Fruit fly (Drosophila melanogaster) whole organism, embryonic: ENCODE data around the gene psh.

ENCODE experiments used
- CG10321 ChIP-seq: fragments of 200-800 bp; sonication (Bioruptor generic); IDR thresholded peaks from 2 replicates; pipeline ENCODE4 v1.3.6; 2022; ENCODE audit warnings: missing biosample characterization, missing genetic modification characterization
- CG11723 ChIP-seq: fragments of 200-800 bp; sonication (Bioruptor generic); optimal IDR thresholded peaks from 2 replicates; lab custom pipeline; 2017; ENCODE audit warnings: missing biosample characterization, mild to moderate bottlenecking, missing genetic modification characterization
- CG12071 ChIP-seq: fragments of 200-800 bp; sonication (Bioruptor generic); optimal IDR thresholded peaks from 3 replicates; lab custom pipeline; 2018; ENCODE audit warnings: missing biosample characterization, mild to moderate bottlenecking, missing genetic modification characterization
- CG12104 ChIP-seq: fragments of 200-800 bp; sonication (Bioruptor generic); optimal IDR thresholded peaks from 3 replicates; lab custom pipeline; 2016; ENCODE audit warnings: missing biosample characterization, missing genetic modification characterization
- CG1233 ChIP-seq: fragments of 200-800 bp; sonication (Bioruptor generic); optimal IDR thresholded peaks from 4 replicates; lab custom pipeline; 2018; ENCODE audit warnings: missing biosample characterization, mild to moderate bottlenecking, missing genetic modification characterization
- CG13287 ChIP-seq: fragments of 200-800 bp; sonication (Bioruptor generic); IDR thresholded peaks from 2 replicates; pipeline ENCODE4 v1.3.6; 2022; ENCODE audit warnings: missing biosample characterization, missing genetic modification characterization; ENCODE audit not compliant: partially characterized antibody
- CG13894 ChIP-seq: fragments of 200-800 bp; sonication (Bioruptor generic); optimal IDR thresholded peaks from 3 replicates; lab custom pipeline; 2018; ENCODE audit warnings: missing biosample characterization, mild to moderate bottlenecking, missing genetic modification characterization, moderate library complexity
- CG14710 ChIP-seq: fragments of 200-800 bp; sonication (Bioruptor generic); optimal IDR thresholded peaks from 3 replicates; lab custom pipeline; 2019; ENCODE audit warnings: missing biosample characterization, mild to moderate bottlenecking, missing genetic modification characterization, moderate library complexity
- CG14860 ChIP-seq: fragments of 200-800 bp; sonication (Bioruptor generic); IDR thresholded peaks from 3 replicates; pipeline ENCODE4 v1.3.6; 2022; ENCODE audit warnings: missing biosample characterization, missing genetic modification characterization; ENCODE audit not compliant: partially characterized antibody
- CG15011 ChIP-seq: fragments of 200-800 bp; sonication (Bioruptor generic); optimal IDR thresholded peaks from 3 replicates; lab custom pipeline; 2018; ENCODE audit warnings: missing biosample characterization, mild to moderate bottlenecking, missing genetic modification characterization
- CG15073 ChIP-seq: fragments of 200-800 bp; sonication (Bioruptor generic); optimal IDR thresholded peaks from 2 replicates; lab custom pipeline; 2016; ENCODE audit warnings: missing biosample characterization, missing genetic modification characterization
- CG1603 ChIP-seq: fragments of 200-800 bp; sonication (Bioruptor generic); optimal IDR thresholded peaks from 2 replicates; lab custom pipeline; 2019; ENCODE audit warnings: missing biosample characterization, mild to moderate bottlenecking, missing genetic modification characterization, moderate library complexity
- CG17912 ChIP-seq: fragments of 200-800 bp; sonication (Bioruptor generic); optimal IDR thresholded peaks from 2 replicates; lab custom pipeline; 2018; ENCODE audit warnings: missing biosample characterization, mild to moderate bottlenecking, missing genetic modification characterization
- CG18262 ChIP-seq: fragments of 200-800 bp; optimal IDR thresholded peaks from 3 replicates; lab custom pipeline; 2019; ENCODE audit warnings: missing biosample characterization, mild to moderate bottlenecking, missing genetic modification characterization, moderate library complexity
- CG1832 ChIP-seq: fragments of 200-800 bp; sonication (Bioruptor generic); optimal IDR thresholded peaks from 2 replicates; lab custom pipeline; 2017; ENCODE audit warnings: missing biosample characterization, mild to moderate bottlenecking, missing genetic modification characterization, inconsistent platforms
- CG2678 ChIP-seq: fragments of 200-800 bp; sonication (Bioruptor generic); optimal IDR thresholded peaks from 3 replicates; lab custom pipeline; 2019; ENCODE audit warnings: missing biosample characterization, mild to moderate bottlenecking, missing genetic modification characterization, moderate library complexity
- CG2889 ChIP-seq: fragments of 200-800 bp; sonication (Bioruptor generic); IDR thresholded peaks from 3 replicates; pipeline ENCODE4 v1.3.6; 2022; ENCODE audit warnings: missing biosample characterization, missing genetic modification characterization
- CG4282 ChIP-seq: fragments of 200-800 bp; sonication (Bioruptor generic); optimal IDR thresholded peaks from 2 replicates; lab custom pipeline; 2016; ENCODE audit warnings: missing biosample characterization, missing genetic modification characterization
- CG4820 ChIP-seq: fragments of 200-800 bp; sonication (Bioruptor generic); optimal IDR thresholded peaks from 3 replicates; lab custom pipeline; 2016; ENCODE audit warnings: missing biosample characterization, missing genetic modification characterization
- CG4854 ChIP-seq: fragments of 200-800 bp; sonication (Bioruptor generic); optimal IDR thresholded peaks from 2 replicates; lab custom pipeline; 2016; ENCODE audit warnings: missing biosample characterization, missing genetic modification characterization, inconsistent platforms
- CG8089 ChIP-seq: fragments of 200-800 bp; sonication (Bioruptor generic); optimal IDR thresholded peaks from 3 replicates; lab custom pipeline; 2016; ENCODE audit warnings: missing biosample characterization, missing genetic modification characterization
- CTCF ChIP-seq: fragments of 200-800 bp; sonication (Bioruptor generic); optimal IDR thresholded peaks from 2 replicates; lab custom pipeline; 2017; ENCODE audit warnings: missing biosample characterization, mild to moderate bottlenecking, missing genetic modification characterization, moderate library complexity
- CrebB ChIP-seq: fragments of 200-800 bp; sonication (Bioruptor generic); optimal IDR thresholded peaks from 3 replicates; lab custom pipeline; 2018; ENCODE audit warnings: missing biosample characterization, mild to moderate bottlenecking, missing genetic modification characterization
- Dip2 ChIP-seq: fragments of 200-800 bp; sonication (Bioruptor generic); IDR thresholded peaks from 2 replicates; pipeline ENCODE4 v1.3.6; 2022; ENCODE audit warnings: missing biosample characterization, missing genetic modification characterization
- Doc3 ChIP-seq: fragments of 200-800 bp; sonication (Bioruptor generic); IDR thresholded peaks from 3 replicates; pipeline ENCODE4 v1.3.6; 2022; ENCODE audit warnings: missing biosample characterization, missing genetic modification characterization; ENCODE audit not compliant: partially characterized antibody
- Rfx ChIP-seq: fragments of 200-800 bp; sonication (Bioruptor generic); IDR thresholded peaks from 2 replicates; pipeline ENCODE4 v1.3.6; 2022; ENCODE audit warnings: missing biosample characterization, missing genetic modification characterization
- Xrp1 ChIP-seq: fragments of 200-800 bp; sonication (Bioruptor generic); IDR thresholded peaks from 2 replicates; pipeline ENCODE4 v1.3.6; 2022; ENCODE audit warnings: missing biosample characterization, missing genetic modification characterization
- ac ChIP-seq: fragments of 200-800 bp; sonication (Bioruptor generic); optimal IDR thresholded peaks from 3 replicates; lab custom pipeline; 2017; ENCODE audit warnings: missing biosample characterization, mild to moderate bottlenecking, missing genetic modification characterization
- amos ChIP-seq: fragments of 200-800 bp; sonication (Bioruptor generic); IDR thresholded peaks from 2 replicates; pipeline ENCODE4 v1.3.6; 2022; ENCODE audit warnings: missing biosample characterization, missing genetic modification characterization; ENCODE audit not compliant: partially characterized antibody
- ara ChIP-seq: fragments of 200-800 bp; sonication (Bioruptor generic); IDR thresholded peaks from 2 replicates; pipeline ENCODE4 v1.3.6; 2022; ENCODE audit warnings: missing biosample characterization, missing genetic modification characterization
- ase ChIP-seq: fragments of 200-800 bp; sonication (Bioruptor generic); IDR thresholded peaks from 3 replicates; pipeline ENCODE4 v1.3.6; 2022; ENCODE audit warnings: missing biosample characterization, missing genetic modification characterization
- danr ChIP-seq: fragments of 200-800 bp; sonication (Bioruptor generic); IDR thresholded peaks from 2 replicates; pipeline ENCODE4 v1.3.6; 2022; ENCODE audit warnings: missing biosample characterization, missing genetic modification characterization
- dmrt99B ChIP-seq: fragments of 200-800 bp; sonication (Bioruptor generic); optimal IDR thresholded peaks from 2 replicates; lab custom pipeline; 2018; ENCODE audit warnings: missing biosample characterization, mild to moderate bottlenecking, missing genetic modification characterization, moderate library complexity
- dpn ChIP-seq, 2 experiments: fragments of 200-800 bp; sonication (Bioruptor generic); optimal IDR thresholded peaks; 3 replicates each; lab custom pipeline; 2016; ENCODE audit warnings: missing biosample characterization in 2 of 2, missing genetic modification characterization in 2 of 2
- ems ChIP-seq: fragments of 200-800 bp; sonication (Bioruptor generic); optimal IDR thresholded peaks from 3 replicates; lab custom pipeline; 2016; ENCODE audit warnings: missing biosample characterization, missing genetic modification characterization
- esg ChIP-seq: fragments of 200-800 bp; sonication (Bioruptor generic); conservative IDR thresholded peaks from 2 replicates; pipeline ENCODE4 v1.3.6; 2022; ENCODE audit warnings: missing biosample characterization, missing genetic modification characterization
- eyg ChIP-seq: fragments of 200-800 bp; sonication (Bioruptor generic); optimal IDR thresholded peaks from 3 replicates; lab custom pipeline; 2016; ENCODE audit warnings: missing biosample characterization, missing genetic modification characterization
- fd102C ChIP-seq: fragments of 200-800 bp; sonication (Bioruptor generic); optimal IDR thresholded peaks from 2 replicates; lab custom pipeline; 2018; ENCODE audit warnings: missing biosample characterization, mild to moderate bottlenecking, missing genetic modification characterization, moderate library complexity
- gcm ChIP-seq: fragments of 200-800 bp; sonication (Bioruptor generic); optimal IDR thresholded peaks from 2 replicates; lab custom pipeline; 2019; ENCODE audit warnings: missing biosample characterization, mild to moderate bottlenecking, missing genetic modification characterization, moderate library complexity
- gsb ChIP-seq: fragments of 200-800 bp; sonication (Bioruptor generic); IDR thresholded peaks from 2 replicates; pipeline ENCODE4 v1.3.6; 2022; ENCODE audit warnings: missing biosample characterization, missing genetic modification characterization
- h ChIP-seq: fragments of >200 bp; optimal IDR thresholded peaks from 2 replicates; lab custom pipeline; 2017
- hbn ChIP-seq: fragments of 200-800 bp; sonication (Bioruptor generic); IDR thresholded peaks from 2 replicates; pipeline ENCODE4 v1.3.6; 2022; ENCODE audit warnings: missing biosample characterization, missing genetic modification characterization; ENCODE audit not compliant: partially characterized antibody
- lov ChIP-seq, 2 experiments: fragments of 200-800 bp in 1 of 2; fragments of >200 bp in 1 of 2; sonication (Bioruptor generic) in 1 of 2; IDR thresholded peaks in 1 of 2; optimal IDR thresholded peaks in 1 of 2; 2 replicates in 1 of 2; 3 replicates in 1 of 2; pipeline versions ENCODE4 v1.3.6 to Lab custom; 2017 to 2022; ENCODE audit warnings: missing biosample characterization in 1 of 2, missing genetic modification characterization in 1 of 2
- maf-S ChIP-seq: fragments of 200-800 bp; sonication (Bioruptor generic); optimal IDR thresholded peaks from 2 replicates; lab custom pipeline; 2016; ENCODE audit warnings: missing biosample characterization, missing genetic modification characterization
- peb ChIP-seq: fragments of 200-800 bp; sonication (Bioruptor generic); IDR thresholded peaks from 2 replicates; pipeline ENCODE4 v1.3.6; 2022; ENCODE audit warnings: missing biosample characterization, missing genetic modification characterization
- ro ChIP-seq: fragments of 200-800 bp; sonication (Bioruptor generic); IDR thresholded peaks from 2 replicates; pipeline ENCODE4 v1.3.6; 2022; ENCODE audit warnings: missing biosample characterization, missing genetic modification characterization
- shn ChIP-seq: fragments of 200-800 bp; sonication (Bioruptor generic); optimal IDR thresholded peaks from 3 replicates; lab custom pipeline; 2016; ENCODE audit warnings: missing biosample characterization, missing genetic modification characterization
- sisA ChIP-seq: fragments of 200-800 bp; sonication (Bioruptor generic); IDR thresholded peaks from 2 replicates; pipeline ENCODE4 v1.3.6; 2022; ENCODE audit warnings: missing biosample characterization, missing genetic modification characterization
- slou ChIP-seq: fragments of 200-800 bp; sonication (Bioruptor generic); optimal IDR thresholded peaks from 3 replicates; lab custom pipeline; 2016; ENCODE audit warnings: missing biosample characterization, missing genetic modification characterization
- tio ChIP-seq: fragments of 200-800 bp; sonication (Bioruptor generic); optimal IDR thresholded peaks from 2 replicates; lab custom pipeline; 2017; ENCODE audit warnings: missing biosample characterization, missing genetic modification characterization, inconsistent platforms
- zf30C ChIP-seq: fragments of 200-800 bp; sonication (Bioruptor generic); optimal IDR thresholded peaks from 3 replicates; lab custom pipeline; 2018; ENCODE audit warnings: missing biosample characterization, mild to moderate bottlenecking, missing genetic modification characterization

Gene psh

dm6 chrX:18515988-18516541, 29.3 kb upstream of the psh start (continued):
- peak; percentile 91 for TF ChIP-seq CG10321 (GFP tag; lab: Robert Waterston, UW)
- TF ChIP-seq ara (GFP tag; lab: Robert Waterston, UW) = no peak
- TF ChIP-seq ac (GFP tag; lab: Kevin White, UChicago) = no peak
- peak; percentile 3 for TF ChIP-seq tio (GFP tag; lab: Kevin White, UChicago)
- TF ChIP-seq CG4854 (GFP tag; lab: Kevin White, UChicago) = no peak
- peak; percentile 35 for TF ChIP-seq CG4282 (GFP tag; lab: Kevin White, UChicago)
- no peak for TF ChIP-seq CG13287 (GFP tag; lab: Robert Waterston, UW)
- TF ChIP-seq shn (GFP tag; lab: Kevin White, UChicago) = peak; percentile 12
- no peak for TF ChIP-seq Xrp1 (GFP tag; lab: Robert Waterston, UW)
- no peak for TF ChIP-seq eyg (GFP tag; lab: Kevin White, UChicago)
- no peak for TF ChIP-seq CG17912 (GFP tag; lab: Kevin White, UChicago)
- TF ChIP-seq Rfx (GFP tag; lab: Robert Waterston, UW) = peak; percentile 53
- no peak for TF ChIP-seq lov (optimal IDR thresholded peaks at IDR 0.05; lab: Kevin White, UChicago)
- no peak for TF ChIP-seq lov (GFP tag; IDR thresholded peaks at IDR 0.05; lab: Robert Waterston, UW)
- peak; percentile 12 for TF ChIP-seq CG1233 (GFP tag; lab: Kevin White, UChicago)
- TF ChIP-seq CG12104 = no peak
- 0 out of 2 replicates have a peak, but pooled peaks have one; percentile 7 for TF ChIP-seq esg
- TF ChIP-seq CG2678 (tag; lab: Kevin White, UChicago) = peak; percentile 33
- peak; percentile 13 for TF ChIP-seq CG14710 (tag; lab: Kevin White, UChicago)
- TF ChIP-seq peb (GFP tag; lab: Robert Waterston, UW) = no peak
- no peak for TF ChIP-seq CTCF (GFP tag; lab: Kevin White, UChicago)
- TF ChIP-seq CG2889 (GFP tag; lab: Robert Waterston, UW) = no peak
- TF ChIP-seq danr (GFP tag; lab: Robert Waterston, UW) = no peak
- TF ChIP-seq CG11723 (GFP tag; lab: Kevin White, UChicago) = no peak
- TF ChIP-seq CG14860 (GFP tag; lab: Robert Waterston, UW) = no peak
- no peak for TF ChIP-seq gcm (GFP tag; lab: Kevin White, UChicago)
- no peak for TF ChIP-seq CG4820
- peak; percentile 13; the same call in 1 of the 2 replicates for TF ChIP-seq amos (GFP tag; lab: Robert Waterston, UW)
- 0 out of 2 replicates have a peak, but pooled peaks have one; percentile 4 for TF ChIP-seq sisA (GFP tag; lab: Robert Waterston, UW)
- peak; percentile 24 for TF ChIP-seq zf30C (GFP tag; lab: Kevin White, UChicago)
- peak in 1 of 2 experiments; percentile 25 for TF ChIP-seq dpn (GFP tag; optimal IDR thresholded peaks at IDR 0.05; lab: Kevin White, UChicago)
- TF ChIP-seq CG12071 (GFP tag; lab: Kevin White, UChicago) = no peak
- peak; percentile 6 for TF ChIP-seq CG1603 (tag; lab: Kevin White, UChicago)
- peak; percentile 1 for TF ChIP-seq CG8089 (GFP tag; lab: Kevin White, UChicago)
- no peak for TF ChIP-seq ase (GFP tag; lab: Robert Waterston, UW)
- TF ChIP-seq CrebB = no peak
- no peak for TF ChIP-seq fd102C (GFP tag; lab: Kevin White, UChicago)
- TF ChIP-seq slou = no peak
- TF ChIP-seq CG15011 (GFP tag; lab: Kevin White, UChicago) = no peak
- peak; percentile 16 for TF ChIP-seq dmrt99B
- TF ChIP-seq CG18262 (tag; lab: Kevin White, UChicago) = peak; percentile 35
- no peak for TF ChIP-seq Doc3 (GFP tag; lab: Robert Waterston, UW)
- no peak for TF ChIP-seq h
- peak; percentile 39 for TF ChIP-seq CG1832 (GFP tag; lab: Kevin White, UChicago)
- no peak for TF ChIP-seq Dip2 (GFP tag; lab: Robert Waterston, UW)
- no peak for TF ChIP-seq hbn (GFP tag; lab: Robert Waterston, UW)
- TF ChIP-seq CG15073 = no peak
- TF ChIP-seq ro (GFP tag; lab: Robert Waterston, UW) = no peak
- no peak for TF ChIP-seq ems (GFP tag; lab: Kevin White, UChicago)
- no peak for TF ChIP-seq maf-S (GFP tag; lab: Kevin White, UChicago)
- no peak for TF ChIP-seq CG13894 (tag; lab: Kevin White, UChicago)
- TF ChIP-seq gsb (GFP tag; lab: Robert Waterston, UW) = no peak
